Fruit fly (Drosophila melanogaster): Measurements from ENCODE around the gene CG31287.

The CG31287 gene

DNA sequence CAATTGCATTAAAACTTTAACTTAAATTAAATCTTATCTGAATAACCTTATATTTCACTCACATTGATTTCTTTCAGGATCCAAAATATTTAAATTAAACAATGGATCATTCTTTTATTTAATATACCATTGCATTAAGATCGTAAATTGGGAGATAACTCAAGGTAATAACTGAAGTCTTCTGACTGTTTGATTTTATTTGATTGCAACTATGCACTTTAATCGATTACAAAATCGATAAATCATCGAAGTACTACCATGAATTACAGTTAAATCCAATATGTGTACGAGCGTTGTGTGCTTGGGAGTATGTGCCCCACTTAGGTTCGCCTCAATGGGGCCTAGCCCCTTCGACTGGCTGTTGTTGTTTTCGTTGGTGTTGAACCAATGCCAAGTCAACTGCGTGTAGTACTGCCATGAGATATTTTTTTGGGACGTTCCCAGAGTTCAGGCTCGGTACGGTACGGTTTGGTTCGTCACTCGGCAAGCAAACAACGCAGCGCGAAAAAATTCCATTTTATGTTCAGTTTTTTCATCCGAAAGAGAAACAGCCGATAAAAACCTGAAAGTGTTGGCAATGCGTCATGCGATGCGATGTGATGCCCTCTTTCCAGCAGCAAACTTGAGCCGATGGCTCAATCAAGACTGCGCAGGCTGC lies 8.8 kb downstream of the CG31287 start:
- TF ChIP-seq CG11617 (GFP tag; optimal IDR thresholded peaks at IDR 0.05) (no peak), bab1 (GFP tag; optimal IDR thresholded peaks at IDR 0.05) (no peak), CG33017 (tag; optimal IDR thresholded peaks at IDR 0.05) (no peak), CG14711 (tag; optimal IDR thresholded peaks at IDR 0.05) (no peak), cnc (optimal IDR thresholded peaks at IDR 0.05) (no peak), kay (GFP tag; ENCODE audit: borderline replicate concordance) (no peak), CG12768 (GFP tag; optimal IDR thresholded peaks at IDR 0.05) (no peak), Crg-1 (GFP tag; optimal IDR thresholded peaks at IDR 0.05) (no peak), Clk (GFP tag; optimal IDR thresholded peaks at IDR 0.05) (no peak), CG7101 (tag; optimal IDR thresholded peaks at IDR 0.05) (no peak), toe (GFP tag; optimal IDR thresholded peaks at IDR 0.05) (no peak), ovo (GFP tag; optimal IDR thresholded peaks at IDR 0.05) (no peak), tj (GFP tag; optimal IDR thresholded peaks at IDR 0.05) (no peak), pad (GFP tag; optimal IDR thresholded peaks at IDR 0.05) (no peak), CG7045 (GFP tag; optimal IDR thresholded peaks at IDR 0.05) (no peak), Mnt (GFP tag; optimal IDR thresholded peaks at IDR 0.05) (no peak)

DNA sequence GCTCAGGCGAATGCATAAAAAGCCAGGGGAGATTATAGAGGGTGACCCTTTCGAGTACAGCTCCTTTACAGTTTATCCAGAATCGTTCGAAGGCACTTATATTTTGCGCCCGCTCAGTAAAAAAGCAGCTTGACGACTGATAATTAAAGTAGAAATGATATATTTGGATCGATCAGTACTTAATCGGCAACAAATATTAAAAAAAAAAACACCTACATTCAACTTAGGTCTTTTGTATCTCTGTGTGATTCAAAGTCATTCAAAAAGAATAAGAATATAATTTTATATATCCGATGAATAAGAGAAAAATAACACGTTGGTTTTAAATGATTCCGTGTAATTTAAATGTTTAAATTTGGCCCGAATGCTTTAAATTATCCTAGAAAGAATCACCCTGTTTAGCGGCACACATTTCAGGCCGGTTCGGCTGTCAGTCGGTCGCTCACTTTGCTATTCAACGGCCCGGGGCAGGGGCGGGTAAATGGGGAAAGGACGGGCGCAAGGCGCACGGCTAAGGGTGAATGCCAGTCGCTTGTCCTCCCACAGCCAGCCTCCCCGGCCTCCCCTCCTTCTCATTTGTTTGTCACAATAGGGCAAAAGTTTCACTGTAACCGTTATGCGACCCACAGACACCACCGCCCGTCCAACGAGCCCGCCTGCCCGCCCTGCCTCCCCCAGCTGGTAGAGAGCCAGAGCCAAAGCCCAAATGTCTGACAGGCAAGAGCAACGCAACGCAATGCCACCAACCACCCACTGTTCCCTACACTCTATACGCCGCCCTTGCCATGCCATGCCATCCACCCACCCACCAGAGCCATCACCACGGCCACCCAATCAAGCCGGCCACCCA lies 9.9 kb downstream of the CG31287 start:
- TF ChIP-seq CG12768 (GFP tag; optimal IDR thresholded peaks at IDR 0.05) (peak; percentile 67), CG1620 (GFP tag; optimal IDR thresholded peaks at IDR 0.05) (no peak), bab1 (GFP tag; optimal IDR thresholded peaks at IDR 0.05) (no peak), CG5204 (GFP tag; optimal IDR thresholded peaks at IDR 0.05) (peak; percentile 28), ovo (GFP tag; optimal IDR thresholded peaks at IDR 0.05) (no peak), kay (GFP tag; ENCODE audit: borderline replicate concordance) (no peak), CG11617 (GFP tag; optimal IDR thresholded peaks at IDR 0.05) (peak; percentile 14), CG33017 (tag; optimal IDR thresholded peaks at IDR 0.05) (no peak), tj (GFP tag; optimal IDR thresholded peaks at IDR 0.05) (no peak), pad (GFP tag; optimal IDR thresholded peaks at IDR 0.05) (no peak), Clk (GFP tag; optimal IDR thresholded peaks at IDR 0.05) (peak; percentile 15), cic (GFP tag; optimal IDR thresholded peaks at IDR 0.05) (no peak), CG14711 (tag; optimal IDR thresholded peaks at IDR 0.05) (peak; percentile 22), toe (GFP tag; optimal IDR thresholded peaks at IDR 0.05) (peak; percentile 22), CG7045 (GFP tag; optimal IDR thresholded peaks at IDR 0.05) (peak; percentile 35), CG7101 (tag; optimal IDR thresholded peaks at IDR 0.05) (no peak), Crg-1 (GFP tag; optimal IDR thresholded peaks at IDR 0.05) (no peak), cnc (optimal IDR thresholded peaks at IDR 0.05) (no peak), Hr96 (GFP tag; optimal IDR thresholded peaks at IDR 0.05) (no peak), Mnt (GFP tag; optimal IDR thresholded peaks at IDR 0.05) (no peak)

DNA sequence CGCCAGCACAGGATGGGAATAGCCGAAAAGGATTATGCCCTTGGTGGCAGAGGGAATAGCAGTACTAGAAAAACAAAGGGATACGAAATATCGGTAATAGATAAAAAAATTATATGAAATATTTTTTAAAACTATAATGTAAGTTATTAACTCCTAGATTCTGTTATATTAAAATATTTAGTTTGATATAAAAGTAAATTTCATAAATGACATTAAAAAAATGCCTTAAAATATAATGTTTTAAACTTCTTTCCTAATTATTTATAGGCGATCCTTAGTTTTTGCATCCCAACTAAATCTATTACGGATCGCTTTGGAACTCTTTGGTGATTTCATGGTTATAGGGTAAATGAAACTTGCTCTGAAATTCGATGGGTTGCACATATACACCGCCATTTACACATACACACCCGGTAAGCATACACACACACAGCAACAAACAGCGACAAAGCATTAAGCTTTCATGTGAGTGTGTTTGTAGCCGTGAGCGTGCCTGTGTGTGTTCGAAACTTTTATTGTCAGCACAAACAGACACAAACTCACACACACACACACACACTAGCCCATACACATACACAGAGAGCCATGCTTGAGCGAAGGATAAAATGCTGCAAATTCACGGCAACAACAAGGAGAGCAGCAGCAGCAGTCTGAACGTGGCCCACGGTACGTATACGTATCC lies 10.8 kb downstream of the CG31287 start:
- TF ChIP-seq CG11617 (GFP tag; optimal IDR thresholded peaks at IDR 0.05) (no peak), kay (GFP tag; ENCODE audit: borderline replicate concordance) (peak; percentile 56)

DNA sequence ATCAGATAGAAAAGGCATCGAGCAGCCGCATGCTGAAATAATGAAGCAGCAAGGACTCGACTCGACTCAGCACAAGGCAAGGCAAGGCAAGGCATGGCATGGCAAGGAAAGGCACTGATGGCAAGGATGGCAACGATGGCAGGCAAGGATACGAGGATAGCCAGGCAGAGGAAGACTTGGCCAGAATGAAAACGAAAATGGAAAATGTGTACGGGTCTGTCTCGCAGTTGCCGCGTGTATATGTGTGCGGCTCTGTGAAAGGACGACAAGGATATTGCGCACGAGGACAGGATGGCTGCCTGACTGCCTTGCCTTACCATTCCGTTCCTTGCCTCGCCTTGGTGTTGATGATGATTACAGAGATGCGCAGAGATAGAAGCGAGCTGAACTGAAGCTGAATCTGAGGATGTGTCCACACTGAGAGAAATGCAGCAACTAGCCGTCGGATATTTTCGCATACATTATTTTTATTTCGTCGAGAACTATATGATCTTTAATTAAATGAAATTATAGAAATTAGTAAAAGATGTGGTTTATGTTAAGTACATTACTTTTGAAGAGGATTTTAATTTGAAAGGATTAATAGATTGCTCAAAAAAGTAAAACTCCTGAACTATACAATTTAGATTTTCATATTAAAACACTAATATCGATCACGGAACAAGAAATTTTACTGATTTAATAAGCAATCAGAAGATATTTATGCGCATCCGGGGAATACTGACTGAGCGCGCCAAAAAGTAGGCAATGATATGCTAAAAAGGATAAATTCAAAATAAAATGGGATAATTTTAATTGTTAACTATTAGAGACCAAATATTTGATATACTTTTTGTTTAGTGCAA lies 11.5 kb downstream of the CG31287 start:
- TF ChIP-seq pad (GFP tag; optimal IDR thresholded peaks at IDR 0.05) (no peak), tj (GFP tag; optimal IDR thresholded peaks at IDR 0.05) (no peak), CG12768 (GFP tag; optimal IDR thresholded peaks at IDR 0.05) (no peak), CG14711 (tag; optimal IDR thresholded peaks at IDR 0.05) (no peak), Mnt (GFP tag; optimal IDR thresholded peaks at IDR 0.05) (no peak), kay (GFP tag; ENCODE audit: borderline replicate concordance) (peak; percentile 70), Clk (GFP tag; optimal IDR thresholded peaks at IDR 0.05) (no peak), CG11617 (GFP tag; optimal IDR thresholded peaks at IDR 0.05) (no peak), toe (GFP tag; optimal IDR thresholded peaks at IDR 0.05) (peak; percentile 41)

DNA sequence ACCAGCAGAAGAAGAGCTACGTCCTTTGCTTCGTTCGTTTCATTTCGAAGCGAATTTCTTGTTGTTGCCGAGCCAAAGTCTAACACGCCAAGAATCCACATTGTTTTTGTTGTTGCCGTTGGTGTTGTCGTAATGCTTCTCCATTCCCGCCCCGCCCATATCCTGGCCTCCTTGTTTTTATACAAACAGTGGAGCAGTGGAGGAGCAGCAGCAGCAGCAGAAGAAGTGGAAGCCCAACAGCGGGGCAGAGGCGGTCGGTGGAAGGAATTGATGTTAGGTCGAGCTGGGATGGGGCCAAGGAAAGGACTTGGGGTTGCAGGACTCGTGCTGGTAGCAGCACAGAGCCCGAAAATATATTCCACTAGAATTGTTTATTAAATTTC lies 12.1 kb downstream of the CG31287 start:
- TF ChIP-seq CG33017 (tag; optimal IDR thresholded peaks at IDR 0.05) (no peak), tj (GFP tag; optimal IDR thresholded peaks at IDR 0.05) (no peak), kay (GFP tag; ENCODE audit: borderline replicate concordance) (no peak), ovo (GFP tag; optimal IDR thresholded peaks at IDR 0.05) (no peak), CG7045 (GFP tag; optimal IDR thresholded peaks at IDR 0.05) (no peak), toe (GFP tag; optimal IDR thresholded peaks at IDR 0.05) (no peak), CG12768 (GFP tag; optimal IDR thresholded peaks at IDR 0.05) (no peak), Crg-1 (GFP tag; optimal IDR thresholded peaks at IDR 0.05) (no peak), Hr96 (GFP tag; optimal IDR thresholded peaks at IDR 0.05) (no peak), CG7101 (tag; optimal IDR thresholded peaks at IDR 0.05) (no peak), CG14711 (tag; optimal IDR thresholded peaks at IDR 0.05) (no peak), CG11617 (GFP tag; optimal IDR thresholded peaks at IDR 0.05) (no peak), Clk (GFP tag; optimal IDR thresholded peaks at IDR 0.05) (no peak), cic (GFP tag; optimal IDR thresholded peaks at IDR 0.05) (no peak), cnc (optimal IDR thresholded peaks at IDR 0.05) (no peak), bab1 (GFP tag; optimal IDR thresholded peaks at IDR 0.05) (no peak), pad (GFP tag; optimal IDR thresholded peaks at IDR 0.05) (no peak)
